Worm (Caenorhabditis elegans): Measurements from ENCODE around the gene lin-23.
A peak's percentile ranks its signal among the peaks of the same experiment; 100 is the strongest.

lin-23 gene

DNA sequence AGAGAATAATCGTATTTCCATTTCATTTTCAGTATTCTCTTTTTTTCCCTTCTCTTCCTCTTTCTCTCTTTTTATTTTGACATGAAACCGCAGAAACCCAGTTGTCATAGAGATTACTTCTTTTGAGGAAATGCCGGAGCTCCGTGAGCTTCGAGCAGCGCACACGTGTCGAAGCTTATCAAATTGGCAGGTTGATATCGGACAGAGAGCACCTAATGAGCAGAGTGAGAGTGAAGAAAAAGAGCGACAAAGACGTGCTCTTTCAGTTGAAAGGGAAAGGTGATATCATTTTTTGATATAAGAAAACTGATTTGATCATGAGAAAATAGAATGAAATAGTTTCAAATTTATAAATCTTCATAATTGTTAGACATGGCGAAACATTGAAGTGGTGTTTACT, 35.7 kb upstream of the lin-23 start, which contains the start of gene C32D5.14 (continued):
- TF ChIP-seq F49E8.2 (tag; optimal IDR thresholded peaks at IDR 0.05; ENCODE audit: borderline replicate concordance) (no peak), nhr-42 (GFP tag; IDR thresholded peaks at IDR 0.05) (no peak), madf-9 (GFP tag; conservative IDR thresholded peaks at IDR 0.05) (no peak), lin-15B (tag; optimal IDR thresholded peaks at IDR 0.05) (no peak), pha-4 (GFP tag; IDR thresholded peaks at IDR 0.05) (no peak), pha-4 (tag; optimal IDR thresholded peaks at IDR 0.05) (no peak), daf-16 (GFP tag; optimal IDR thresholded peaks at IDR 0.05) (no peak), daf-16 (tag; optimal IDR thresholded peaks at IDR 0.05) (peak; percentile 27), dmd-6 (GFP tag; IDR thresholded peaks at IDR 0.05) (peak; percentile 84), saeg-2 (GFP tag; IDR thresholded peaks at IDR 0.05) (no peak), ceh-44 (GFP tag; IDR thresholded peaks at IDR 0.05) (no peak), pqm-1 (tag; optimal IDR thresholded peaks at IDR 0.05) (no peak), ZK546.5 (tag; optimal IDR thresholded peaks at IDR 0.05) (no peak), skn-1 (tag; optimal IDR thresholded peaks at IDR 0.05) (no peak), lin-29 (GFP tag; IDR thresholded peaks at IDR 0.05) (no peak), lsy-2 (tag; optimal IDR thresholded peaks at IDR 0.05) (no peak), spr-3 (GFP tag; optimal IDR thresholded peaks at IDR 0.05) (no peak), madf-5 (GFP tag; IDR thresholded peaks at IDR 0.05) (no peak), Y5F2A.4 (GFP tag; optimal IDR thresholded peaks at IDR 0.05) (no peak), ama-1 (optimal IDR thresholded peaks at IDR 0.05) (no peak), zip-11 (GFP tag; IDR thresholded peaks at IDR 0.05) (no peak), hlh-11 (tag; optimal IDR thresholded peaks at IDR 0.05) (peak; percentile 26), nhr-25 (tag; optimal IDR thresholded peaks at IDR 0.05; ENCODE audit: borderline replicate concordance, insufficient read depth) (no peak), nhr-48 (tag; optimal IDR thresholded peaks at IDR 0.05) (no peak), mxl-2 (GFP tag; conservative IDR thresholded peaks at IDR 0.05) (no peak), duxl-1 (tag; optimal IDR thresholded peaks at IDR 0.05; ENCODE audit: poor library complexity) (no peak), hif-1 (tag; optimal IDR thresholded peaks at IDR 0.05) (peak in 1 of 2 experiments; percentile 45)

ce11 chrII:6339511-6339910, 31.6 kb upstream of the lin-23 start:
- no peak for TF ChIP-seq mdl-1 (tag; optimal IDR thresholded peaks at IDR 0.05)
- TF ChIP-seq duxl-1 (tag; optimal IDR thresholded peaks at IDR 0.05; ENCODE audit: poor library complexity), result no peak
- no peak for TF ChIP-seq ztf-7 (tag; optimal IDR thresholded peaks at IDR 0.05)
- TF ChIP-seq nhr-42 (GFP tag; IDR thresholded peaks at IDR 0.05), result no peak
- TF ChIP-seq zip-11 (GFP tag; IDR thresholded peaks at IDR 0.05), result no peak
- TF ChIP-seq daf-19 (GFP tag; conservative IDR thresholded peaks at IDR 0.05), result no peak
- peak; percentile 51 for TF ChIP-seq pqm-1 (tag; optimal IDR thresholded peaks at IDR 0.05)
- no peak for TF ChIP-seq rbr-2 (tag; optimal IDR thresholded peaks at IDR 0.05)
- no peak for TF ChIP-seq lin-29 (GFP tag; IDR thresholded peaks at IDR 0.05)
- TF ChIP-seq Y48G9A.11 (GFP tag; IDR thresholded peaks at IDR 0.05), result no peak
- TF ChIP-seq ceh-44 (GFP tag; IDR thresholded peaks at IDR 0.05), result no peak
- no peak for TF ChIP-seq egl-43 (GFP tag; IDR thresholded peaks at IDR 0.05)
- no peak for TF ChIP-seq madf-9 (GFP tag; conservative IDR thresholded peaks at IDR 0.05)
- no peak for TF ChIP-seq daf-16 (GFP tag; optimal IDR thresholded peaks at IDR 0.05)
- peak; percentile 59 for TF ChIP-seq daf-16 (tag; optimal IDR thresholded peaks at IDR 0.05)
- no peak for TF ChIP-seq zip-2 (tag; optimal IDR thresholded peaks at IDR 0.05)
- no peak for TF ChIP-seq nhr-28 (tag; optimal IDR thresholded peaks at IDR 0.05)
- TF ChIP-seq lin-39 (tag; optimal IDR thresholded peaks at IDR 0.05), result no peak
- no peak for TF ChIP-seq nhr-76 (tag; optimal IDR thresholded peaks at IDR 0.05)
- no peak for TF ChIP-seq ceh-20 (GFP tag; IDR thresholded peaks at IDR 0.05)
- no peak for TF ChIP-seq ceh-82 (tag; optimal IDR thresholded peaks at IDR 0.05)
- no peak for TF ChIP-seq hlh-30 (tag; optimal IDR thresholded peaks at IDR 0.05; ENCODE audit: insufficient read depth)
- TF ChIP-seq lsy-2 (tag; optimal IDR thresholded peaks at IDR 0.05), result peak in 1 of 2 experiments; percentile 11
- no peak for TF ChIP-seq cey-2 (tag; optimal IDR thresholded peaks at IDR 0.05; ENCODE audit: borderline replicate concordance, insufficient read depth)
- TF ChIP-seq nhr-111 (GFP tag; optimal IDR thresholded peaks at IDR 0.05), result no peak
- TF ChIP-seq aha-1 (tag), result peak; percentile 74
- TF ChIP-seq zfp-3 (GFP tag; conservative IDR thresholded peaks at IDR 0.05), result no peak
- no peak for TF ChIP-seq nhr-237 (tag; optimal IDR thresholded peaks at IDR 0.05)
- no peak for TF ChIP-seq pha-4 (GFP tag; IDR thresholded peaks at IDR 0.05)
- no peak for TF ChIP-seq pha-4 (tag; optimal IDR thresholded peaks at IDR 0.05)
- no peak for TF ChIP-seq ztf-11 (tag; optimal IDR thresholded peaks at IDR 0.05)
- TF ChIP-seq jun-1 (tag; optimal IDR thresholded peaks at IDR 0.05), result no peak
- TF ChIP-seq php-3 (GFP tag; IDR thresholded peaks at IDR 0.05), result no peak
- no peak for TF ChIP-seq nhr-48 (tag; optimal IDR thresholded peaks at IDR 0.05)
- TF ChIP-seq gei-8 (GFP tag; optimal IDR thresholded peaks at IDR 0.05), result no peak

All from whole organism, L4 larva.